Worm (Caenorhabditis elegans) whole organism, early embryonic: ENCODE data around the gene par-2.

ENCODE experiments used
- B0310.2 ChIP-seq: sonication (generic microtip); optimal IDR thresholded peaks from 2 replicates; lab custom pipeline; 2016; ENCODE audit warnings: mild to moderate bottlenecking, missing genetic modification characterization, missing compliant biosample characterization
- F13C5.2 ChIP-seq: sonication (generic microtip); optimal IDR thresholded peaks from 2 replicates; lab custom pipeline; 2017; ENCODE audit warnings: mild to moderate bottlenecking, missing genetic modification characterization, inconsistent platforms, missing compliant biosample characterization
- aly-1 ChIP-seq: sonication (generic microtip); optimal IDR thresholded peaks from 2 replicates; lab custom pipeline; 2016; ENCODE audit warnings: missing genetic modification characterization, missing compliant biosample characterization
- ama-1 ChIP-seq: fragments of 150-350 bp; optimal IDR thresholded peaks from 2 replicates; lab custom pipeline; 2014
- ceh-13 ChIP-seq: fragments of 200-800 bp; sonication (Bioruptor generic); optimal IDR thresholded peaks from 2 replicates; lab custom pipeline; 2018; ENCODE audit warnings: mild to moderate bottlenecking, missing genetic modification characterization, missing compliant biosample characterization
- ceh-36 ChIP-seq: sonication (generic microtip); optimal IDR thresholded peaks from 2 replicates; lab custom pipeline; 2016; ENCODE audit warnings: missing genetic modification characterization, inconsistent platforms, missing compliant biosample characterization
- ets-7 ChIP-seq: sonication (generic microtip); optimal IDR thresholded peaks from 2 replicates; lab custom pipeline; 2016; ENCODE audit warnings: missing genotype, missing genetic modification characterization, missing compliant biosample characterization
- flt-1 ChIP-seq: fragments of 200-800 bp; sonication (Bioruptor generic); IDR thresholded peaks from 2 replicates; pipeline ENCODE4 v1.3.6; 2022; ENCODE audit warnings: missing genetic modification characterization, missing compliant biosample characterization
- hmbx-1 ChIP-seq: sonication (generic microtip); optimal IDR thresholded peaks from 2 replicates; lab custom pipeline; 2016; ENCODE audit warnings: mild to moderate bottlenecking, missing genetic modification characterization, missing compliant biosample characterization
- hmg-4 ChIP-seq: fragments of 200-800 bp; sonication (Bioruptor generic); optimal IDR thresholded peaks from 2 replicates; lab custom pipeline; 2018; ENCODE audit warnings: mild to moderate bottlenecking, missing genetic modification characterization, missing compliant biosample characterization
- hnd-1 ChIP-seq: sonication (generic microtip); optimal IDR thresholded peaks from 2 replicates; lab custom pipeline; 2016; ENCODE audit warnings: missing genetic modification characterization, missing compliant biosample characterization
- pes-1 ChIP-seq: fragments of 200-800 bp; sonication (Bioruptor generic); IDR thresholded peaks from 2 replicates; pipeline ENCODE4 v1.3.6; 2022; ENCODE audit warnings: missing genetic modification reagents, missing genetic modification characterization, missing compliant biosample characterization
- scrt-1 ChIP-seq: fragments of 200-800 bp; sonication (Bioruptor generic); IDR thresholded peaks from 2 replicates; pipeline ENCODE4 v1.3.6; 2022; ENCODE audit warnings: missing genetic modification characterization, missing compliant biosample characterization
- sea-1 ChIP-seq: fragments of 200-800 bp; sonication (Bioruptor generic); conservative IDR thresholded peaks from 2 replicates; pipeline ENCODE4 v1.3.6; 2022; ENCODE audit warnings: missing genetic modification characterization, missing compliant biosample characterization
- tbx-11 ChIP-seq: fragments of 200-800 bp; sonication (Bioruptor generic); IDR thresholded peaks from 2 replicates; pipeline ENCODE4 v1.3.6; 2022; ENCODE audit warnings: missing genetic modification characterization, missing compliant biosample characterization
- tbx-37 ChIP-seq: fragments of 200-800 bp; sonication (Bioruptor generic); conservative IDR thresholded peaks from 2 replicates; pipeline ENCODE4 v1.3.6; 2022; ENCODE audit warnings: missing genetic modification reagents, missing genetic modification characterization, missing compliant biosample characterization
- tra-4 ChIP-seq: sonication (generic microtip); optimal IDR thresholded peaks from 2 replicates; lab custom pipeline; 2017; ENCODE audit warnings: missing genetic modification characterization, missing compliant biosample characterization

The par-2 gene

DNA sequence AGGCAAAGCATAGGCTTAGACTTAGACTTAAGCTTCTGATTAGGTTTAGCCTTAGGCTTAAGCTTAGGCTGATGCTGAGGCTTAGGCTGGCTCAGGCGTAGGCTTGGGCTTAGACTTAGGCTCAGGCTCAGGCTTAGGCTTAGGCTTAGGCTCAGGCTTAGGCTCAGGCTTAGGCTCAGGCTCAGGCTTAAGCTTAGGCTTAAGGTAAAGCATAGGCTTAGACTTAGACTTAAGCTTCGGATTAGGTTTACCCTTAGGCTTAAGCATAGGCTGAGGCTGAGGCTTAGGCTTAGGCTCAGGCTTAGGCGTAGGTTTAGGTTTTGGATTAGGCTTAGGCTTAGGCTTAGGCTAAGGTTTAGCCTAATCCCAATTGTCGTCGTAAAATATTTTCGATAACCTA lies 18.3 kb downstream of the par-2 start:
- TF ChIP-seq ceh-36 (peak; percentile 89), ets-7 (tag; lab: Kevin White, UChicago) (no peak)

ce11 chrIII:1102908-1103307 lies 21.7 kb downstream of the par-2 start, which contains the start of gene exc-6:
TSS of gene exc-6 (plus strand) at chrIII:1103208.
- no peak for TF ChIP-seq aly-1 (tag; lab: Kevin White, UChicago)
- TF ChIP-seq flt-1 (GFP tag; lab: Robert Waterston, UW) = no peak
- no peak for TF ChIP-seq hmg-4 (GFP tag; lab: Kevin White, UChicago)
- TF ChIP-seq hnd-1 (tag; lab: Kevin White, UChicago) = no peak
- TF ChIP-seq B0310.2 = no peak
- no peak for TF ChIP-seq tbx-37 (GFP tag; lab: Robert Waterston, UW)
- no peak for TF ChIP-seq ama-1
- TF ChIP-seq scrt-1 = no peak
- no peak for TF ChIP-seq ets-7 (tag; lab: Kevin White, UChicago)
- no peak for TF ChIP-seq tra-4 (tag; lab: Kevin White, UChicago)
- no peak for TF ChIP-seq ceh-13 (GFP tag; lab: Kevin White, UChicago)
- TF ChIP-seq sea-1 = no peak
- TF ChIP-seq ceh-36 = no peak
- no peak for TF ChIP-seq F13C5.2 (tag; lab: Kevin White, UChicago)
- no peak for TF ChIP-seq tbx-11 (GFP tag; lab: Robert Waterston, UW)
- TF ChIP-seq hmbx-1 = no peak

- no peak for TF ChIP-seq tbx-37 (GFP tag; lab: Robert Waterston, UW)
- TF ChIP-seq pes-1 (GFP tag; lab: Robert Waterston, UW) = no peak
- TF ChIP-seq ets-7 (tag; lab: Kevin White, UChicago) = no peak
- TF ChIP-seq ama-1 = no peak
Measured at ce11 chrIII:1115793-1116516, 34.8 kb downstream of the par-2 start, which contains the start of the genes F58B6.1 and acsd-1. TSS of gene F58B6.1 (minus strand) at chrIII:1115925. TSS of gene acsd-1 (plus strand) at chrIII:1116466.

- TF ChIP-seq ets-7 (tag; lab: Kevin White, UChicago) = peak; percentile 44
- TF ChIP-seq ama-1 = no peak
- TF ChIP-seq F13C5.2 (tag; lab: Kevin White, UChicago) = peak; percentile 64
- peak; percentile 28 for TF ChIP-seq hnd-1 (tag; lab: Kevin White, UChicago)
- TF ChIP-seq hmg-4 (GFP tag; lab: Kevin White, UChicago) = peak; percentile 84
- peak; percentile 69 for TF ChIP-seq flt-1 (GFP tag; lab: Robert Waterston, UW)
- peak; percentile 79 for TF ChIP-seq tbx-11 (GFP tag; lab: Robert Waterston, UW)
- 0 out of 2 replicates have a peak, but pooled peaks have one; percentile 60 for TF ChIP-seq sea-1
- TF ChIP-seq scrt-1 = peak; percentile 83
- no peak for TF ChIP-seq tra-4 (tag; lab: Kevin White, UChicago)
- peak; percentile 57 for TF ChIP-seq tbx-37 (GFP tag; lab: Robert Waterston, UW)
- TF ChIP-seq aly-1 (tag; lab: Kevin White, UChicago) = peak; percentile 28
- TF ChIP-seq ceh-36 = peak; percentile 67
- TF ChIP-seq hmbx-1 = peak; percentile 18
- peak; percentile 51 for TF ChIP-seq B0310.2
- TF ChIP-seq pes-1 (GFP tag; lab: Robert Waterston, UW) = peak; percentile 80
- peak; percentile 25 for TF ChIP-seq ceh-13 (GFP tag; lab: Kevin White, UChicago)
Measured at ce11 chrIII:1122239-1122638, 41.0 kb downstream of the par-2 start.

DNA sequence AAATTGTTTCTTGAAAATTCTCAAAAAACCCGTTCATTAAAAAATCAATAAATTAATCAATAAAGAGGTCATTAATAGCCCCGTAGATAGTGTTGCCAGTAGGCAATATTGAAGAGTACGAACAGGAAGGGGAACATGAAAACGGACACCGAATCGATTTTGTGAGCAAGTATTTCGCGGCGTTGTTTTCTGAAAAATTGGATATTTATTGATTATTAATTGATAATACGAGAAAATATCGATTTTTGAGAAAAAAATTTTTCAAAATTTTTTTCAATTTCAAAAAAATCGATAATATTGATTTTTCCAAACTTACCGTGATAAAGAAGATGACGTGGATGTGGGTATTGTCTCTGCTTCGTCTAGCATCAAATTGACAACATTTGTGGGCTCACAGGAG lies 44.3 kb downstream of the par-2 start:
- TF ChIP-seq tra-4 (tag; lab: Kevin White, UChicago) (no peak), tbx-11 (GFP tag; lab: Robert Waterston, UW) (no peak)

ce11 chrIII:1131532-1131931 lies 50.3 kb downstream of the par-2 start:
- TF ChIP-seq pes-1 (GFP tag; lab: Robert Waterston, UW) (no peak), ets-7 (tag; lab: Kevin White, UChicago) (no peak), tbx-37 (GFP tag; lab: Robert Waterston, UW) (no peak), tra-4 (tag; lab: Kevin White, UChicago) (no peak), aly-1 (tag; lab: Kevin White, UChicago) (no peak), F13C5.2 (tag; lab: Kevin White, UChicago) (no peak), sea-1 (no peak), ceh-36 (no peak), flt-1 (GFP tag; lab: Robert Waterston, UW) (no peak), hmbx-1 (no peak)

ce11 chrIII:1135925-1136324 lies 54.7 kb downstream of the par-2 start, which contains the start of gene lgc-46:
TSS of gene lgc-46 (minus strand) at chrIII:1136025.
- TF ChIP-seq flt-1 (GFP tag; lab: Robert Waterston, UW) = no peak
- no peak for TF ChIP-seq F13C5.2 (tag; lab: Kevin White, UChicago)
- no peak for TF ChIP-seq ceh-36
- TF ChIP-seq hmbx-1 = no peak
- no peak for TF ChIP-seq tra-4 (tag; lab: Kevin White, UChicago)
- no peak for TF ChIP-seq ama-1
- TF ChIP-seq sea-1 = no peak
- TF ChIP-seq scrt-1 = no peak
- TF ChIP-seq hmg-4 (GFP tag; lab: Kevin White, UChicago) = no peak
- no peak for TF ChIP-seq tbx-11 (GFP tag; lab: Robert Waterston, UW)
- TF ChIP-seq ceh-13 (GFP tag; lab: Kevin White, UChicago) = no peak
- TF ChIP-seq B0310.2 = no peak
- no peak for TF ChIP-seq hnd-1 (tag; lab: Kevin White, UChicago)
- TF ChIP-seq ets-7 (tag; lab: Kevin White, UChicago) = no peak
- TF ChIP-seq aly-1 (tag; lab: Kevin White, UChicago) = no peak
- TF ChIP-seq pes-1 (GFP tag; lab: Robert Waterston, UW) = no peak
- no peak for TF ChIP-seq tbx-37 (GFP tag; lab: Robert Waterston, UW)
